Fruit fly (Drosophila melanogaster): ENCODE results near the gene kud.

Gene kud

DNA sequence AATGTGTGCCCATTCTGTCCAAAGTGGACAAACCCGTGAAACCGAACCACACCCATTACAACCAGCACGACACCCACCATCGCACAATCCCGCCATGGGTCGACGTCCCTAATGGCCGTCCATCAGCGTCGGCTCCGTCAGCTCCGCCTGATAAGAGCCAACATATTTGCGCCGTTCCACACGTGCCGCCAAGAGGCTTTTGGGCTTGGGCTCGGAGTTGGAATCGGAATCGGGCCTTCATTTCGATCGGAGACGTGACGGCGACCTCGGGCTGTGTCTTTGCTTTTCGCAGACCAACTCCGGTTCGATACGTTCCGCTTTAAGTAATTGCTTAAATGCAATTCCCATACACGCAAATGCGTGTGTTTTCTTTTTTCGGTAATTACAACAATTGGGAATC lies 10.5 kb upstream of the kud start:
- no peak for TF ChIP-seq tj (GFP tag; optimal IDR thresholded peaks at IDR 0.05)

DNA sequence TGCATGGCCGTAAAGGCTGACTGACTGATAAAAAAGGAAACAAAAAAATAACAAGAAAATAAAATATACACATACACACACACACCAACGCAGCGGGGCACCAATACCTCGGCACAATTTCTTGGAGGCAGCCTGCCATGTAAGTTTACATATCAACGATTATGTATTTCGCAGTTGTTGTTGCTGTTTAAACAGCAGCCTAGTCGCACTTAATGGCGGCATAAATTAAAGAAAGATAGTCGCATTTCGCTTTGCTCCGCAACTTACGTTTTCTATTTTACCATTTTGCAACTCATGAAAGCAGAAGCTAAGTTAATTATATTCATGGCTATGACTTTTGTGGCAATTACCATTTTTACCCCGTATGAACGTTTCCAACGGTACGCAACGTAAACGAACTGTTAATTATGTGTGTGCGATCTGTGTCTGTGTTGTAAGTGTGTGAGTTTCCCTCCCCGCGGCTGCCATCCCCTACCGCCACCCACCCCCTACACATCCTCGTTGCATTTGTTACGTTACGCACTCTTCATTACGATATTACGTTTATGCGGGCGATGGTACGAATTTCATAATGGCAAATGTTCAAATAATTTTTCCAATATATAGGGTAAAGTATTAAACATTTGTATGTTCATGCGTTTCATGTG lies 9.7 kb upstream of the kud start:
- TF ChIP-seq cnc (optimal IDR thresholded peaks at IDR 0.05), result no peak
- TF ChIP-seq CG1620 (GFP tag; optimal IDR thresholded peaks at IDR 0.05), result no peak
- no peak for TF ChIP-seq Crg-1 (GFP tag; optimal IDR thresholded peaks at IDR 0.05)
- no peak for TF ChIP-seq CG33017 (tag; optimal IDR thresholded peaks at IDR 0.05)
- no peak for TF ChIP-seq ovo (GFP tag; optimal IDR thresholded peaks at IDR 0.05)
- TF ChIP-seq pad (GFP tag; optimal IDR thresholded peaks at IDR 0.05), result peak; percentile 90
- no peak for TF ChIP-seq toe (GFP tag; optimal IDR thresholded peaks at IDR 0.05)
- TF ChIP-seq Clk (GFP tag; optimal IDR thresholded peaks at IDR 0.05), result no peak
- peak; percentile 1 for TF ChIP-seq CG12768 (GFP tag; optimal IDR thresholded peaks at IDR 0.05)
- no peak for TF ChIP-seq cic (GFP tag; optimal IDR thresholded peaks at IDR 0.05)

- TF ChIP-seq CG12768 (GFP tag; optimal IDR thresholded peaks at IDR 0.05) (no peak), CG7045 (GFP tag; optimal IDR thresholded peaks at IDR 0.05) (no peak), kay (GFP tag; ENCODE audit: borderline replicate concordance) (no peak), CG1620 (GFP tag; optimal IDR thresholded peaks at IDR 0.05) (peak; percentile 28), CG11617 (GFP tag; optimal IDR thresholded peaks at IDR 0.05) (no peak), CG7101 (tag; optimal IDR thresholded peaks at IDR 0.05) (peak; percentile 25), Hr96 (GFP tag; optimal IDR thresholded peaks at IDR 0.05) (no peak), cic (GFP tag; optimal IDR thresholded peaks at IDR 0.05) (peak; percentile 41), CG33017 (tag; optimal IDR thresholded peaks at IDR 0.05) (peak; percentile 33), Crg-1 (GFP tag; optimal IDR thresholded peaks at IDR 0.05) (peak; percentile 1), toe (GFP tag; optimal IDR thresholded peaks at IDR 0.05) (no peak), CG5204 (GFP tag; optimal IDR thresholded peaks at IDR 0.05) (no peak), Clk (GFP tag; optimal IDR thresholded peaks at IDR 0.05) (no peak), tj (GFP tag; optimal IDR thresholded peaks at IDR 0.05) (peak; percentile 14), Mnt (GFP tag; optimal IDR thresholded peaks at IDR 0.05) (no peak), bab1 (GFP tag; optimal IDR thresholded peaks at IDR 0.05) (peak; percentile 50), CG14711 (tag; optimal IDR thresholded peaks at IDR 0.05) (peak; percentile 8), ovo (GFP tag; optimal IDR thresholded peaks at IDR 0.05) (peak; percentile 18), pad (GFP tag; optimal IDR thresholded peaks at IDR 0.05) (no peak), cnc (optimal IDR thresholded peaks at IDR 0.05) (no peak)
Observed at dm6 chr3L:16853533-16854386, 9.0 kb upstream of the kud start, which contains the start of gene sina. Gene sina, plus strand, starts transcription at chr3L:16853751.

DNA sequence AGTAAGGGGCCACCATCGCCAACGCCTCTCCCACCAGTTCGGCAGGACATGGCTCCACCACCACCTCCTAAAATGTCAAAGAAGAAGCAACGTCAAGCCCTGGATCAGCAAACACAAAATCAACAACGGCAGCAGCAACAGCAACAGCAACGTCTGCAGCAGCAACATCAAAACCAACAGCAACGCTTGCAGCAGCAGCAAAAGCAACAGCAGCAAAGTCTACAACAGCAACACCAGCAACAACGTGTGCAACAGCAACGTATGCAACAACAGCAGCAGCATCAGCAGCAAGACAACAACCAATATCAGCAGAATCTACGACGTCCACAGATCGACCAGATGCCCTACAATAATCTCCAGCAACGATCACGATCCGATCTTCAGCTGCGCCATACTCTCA lies 6.8 kb upstream of the kud start:
- TF ChIP-seq ovo (GFP tag; optimal IDR thresholded peaks at IDR 0.05), result no peak
- TF ChIP-seq kay (GFP tag; ENCODE audit: borderline replicate concordance), result no peak
- no peak for TF ChIP-seq Crg-1 (GFP tag; optimal IDR thresholded peaks at IDR 0.05)
- no peak for TF ChIP-seq pad (GFP tag; optimal IDR thresholded peaks at IDR 0.05)
- TF ChIP-seq CG5204 (GFP tag; optimal IDR thresholded peaks at IDR 0.05), result no peak
- TF ChIP-seq toe (GFP tag; optimal IDR thresholded peaks at IDR 0.05), result no peak
- no peak for TF ChIP-seq CG33017 (tag; optimal IDR thresholded peaks at IDR 0.05)
- no peak for TF ChIP-seq bab1 (GFP tag; optimal IDR thresholded peaks at IDR 0.05)
- TF ChIP-seq CG1620 (GFP tag; optimal IDR thresholded peaks at IDR 0.05), result no peak
- TF ChIP-seq CG7101 (tag; optimal IDR thresholded peaks at IDR 0.05), result no peak

DNA sequence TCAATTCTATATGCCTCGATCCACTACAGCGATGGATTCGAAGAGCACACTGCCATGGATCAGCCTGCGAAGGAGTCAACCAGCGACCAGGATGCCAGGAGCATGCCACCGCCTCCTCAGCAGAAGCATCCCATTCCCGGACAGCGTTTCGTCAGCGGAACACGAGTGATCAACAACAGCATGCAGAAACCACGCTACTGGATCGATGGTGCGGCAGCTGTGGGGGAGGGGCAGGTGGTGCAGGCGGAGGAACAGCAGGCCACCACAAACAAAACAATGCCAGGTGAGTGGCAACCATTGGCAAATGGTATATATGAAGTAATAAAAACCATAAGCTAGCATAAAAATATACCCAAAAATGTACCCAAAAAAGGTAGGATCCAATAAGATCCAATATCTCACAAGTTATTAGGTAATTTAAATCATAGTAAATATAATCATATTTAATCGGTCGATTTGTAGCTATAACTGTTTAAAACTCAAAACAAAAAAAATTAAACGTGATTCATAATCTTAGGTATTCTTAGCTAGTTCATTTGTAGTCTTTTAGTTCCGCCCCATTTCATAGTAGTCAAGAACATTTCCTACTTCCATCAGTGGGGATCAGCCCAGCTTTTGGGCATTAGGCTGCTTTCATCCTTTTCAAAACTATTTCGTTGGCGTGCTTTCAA lies 951 bp upstream of the kud start, which contains the start of gene CG32161:
CG32161 (plus strand) TSS at position 621 of the 671 bp plus-strand sequence.
- TF ChIP-seq CG1620 (GFP tag; optimal IDR thresholded peaks at IDR 0.05), result no peak
- no peak for TF ChIP-seq cnc (optimal IDR thresholded peaks at IDR 0.05)
- TF ChIP-seq ovo (GFP tag; optimal IDR thresholded peaks at IDR 0.05), result no peak
- no peak for TF ChIP-seq pad (GFP tag; optimal IDR thresholded peaks at IDR 0.05)
- TF ChIP-seq tj (GFP tag; optimal IDR thresholded peaks at IDR 0.05), result no peak
- TF ChIP-seq cic (GFP tag; optimal IDR thresholded peaks at IDR 0.05), result no peak
- no peak for TF ChIP-seq toe (GFP tag; optimal IDR thresholded peaks at IDR 0.05)
- no peak for TF ChIP-seq bab1 (GFP tag; optimal IDR thresholded peaks at IDR 0.05)
- TF ChIP-seq CG7045 (GFP tag; optimal IDR thresholded peaks at IDR 0.05), result no peak
- no peak for TF ChIP-seq CG33017 (tag; optimal IDR thresholded peaks at IDR 0.05)
- no peak for TF ChIP-seq CG5204 (GFP tag; optimal IDR thresholded peaks at IDR 0.05)
- no peak for TF ChIP-seq CG11617 (GFP tag; optimal IDR thresholded peaks at IDR 0.05)
- TF ChIP-seq CG14711 (tag; optimal IDR thresholded peaks at IDR 0.05), result no peak
- no peak for TF ChIP-seq kay (GFP tag; ENCODE audit: borderline replicate concordance)

- peak; percentile 25 for TF ChIP-seq Mnt (GFP tag; optimal IDR thresholded peaks at IDR 0.05)
- TF ChIP-seq CG7045 (GFP tag; optimal IDR thresholded peaks at IDR 0.05), result no peak
- TF ChIP-seq cic (GFP tag; optimal IDR thresholded peaks at IDR 0.05), result peak; percentile 95
Observed at dm6 chr3L:16842952-16843351, 1.8 kb downstream of the kud start.
